Worm (Caenorhabditis elegans) whole organism, mixed stage, embryonic: ENCODE measurements around the gene ntr-2.

ENCODE experiments used
- M03D4.4 ChIP-seq: sonication (generic microtip); optimal IDR thresholded peaks from 2 replicates; lab custom pipeline; 2017; ENCODE audit warnings: mild to moderate bottlenecking, missing genetic modification characterization, missing compliant biosample characterization
- bed-3 ChIP-seq: fragments of 200-800 bp; sonication (Bioruptor generic); optimal IDR thresholded peaks from 3 replicates; lab custom pipeline; 2018; ENCODE audit warnings: mild to moderate bottlenecking, missing genetic modification characterization, moderate library complexity, missing compliant biosample characterization
- blmp-1 ChIP-seq: fragments of 150-350 bp; optimal IDR thresholded peaks from 2 replicates; lab custom pipeline; 2014; ENCODE audit warnings: missing biosample characterization, missing genetic modification characterization
- ceh-39 ChIP-seq: fragments of 150-350 bp; optimal IDR thresholded peaks from 2 replicates; lab custom pipeline; 2014; ENCODE audit warnings: missing biosample characterization, missing genetic modification characterization
- ceh-83 ChIP-seq: fragments of 200-800 bp; sonication (Bioruptor generic); optimal IDR thresholded peaks from 2 replicates; lab custom pipeline; 2018; ENCODE audit warnings: mild to moderate bottlenecking, missing genetic modification characterization, missing compliant biosample characterization
- ces-1 ChIP-seq: fragments of 150-350 bp; optimal IDR thresholded peaks from 2 replicates; lab custom pipeline; 2014; ENCODE audit warnings: missing biosample characterization, missing genetic modification reagents, missing genetic modification characterization
- drap-1 ChIP-seq: fragments of 200-800 bp; sonication (Bioruptor generic); optimal IDR thresholded peaks from 3 replicates; lab custom pipeline; 2018; ENCODE audit warnings: mild to moderate bottlenecking, missing genetic modification characterization, missing compliant biosample characterization
- elt-1 ChIP-seq: sonication (generic microtip); optimal IDR thresholded peaks from 2 replicates; lab custom pipeline; 2017; ENCODE audit warnings: missing genetic modification characterization, mild to moderate bottlenecking, missing compliant biosample characterization, antibody characterized with exemption, moderate library complexity, borderline replicate concordance; ENCODE audit not compliant: insufficient read depth
- elt-3 ChIP-seq: fragments of 150-350 bp; optimal IDR thresholded peaks from 2 replicates; lab custom pipeline; 2014; ENCODE audit warnings: missing biosample characterization, missing genetic modification characterization
- ham-2 ChIP-seq: fragments of 200-800 bp; sonication (Bioruptor generic); optimal IDR thresholded peaks from 2 replicates; lab custom pipeline; 2018; ENCODE audit warnings: mild to moderate bottlenecking, missing genetic modification characterization, missing compliant biosample characterization
- hlh-1 ChIP-seq: fragments of 150-350 bp; optimal IDR thresholded peaks from 2 replicates; lab custom pipeline; 2014; ENCODE audit warnings: missing biosample characterization, missing genetic modification reagents, missing genetic modification characterization
- lin-13 ChIP-seq: fragments of 150-350 bp; optimal IDR thresholded peaks from 2 replicates; lab custom pipeline; 2014; ENCODE audit warnings: missing biosample characterization, missing genetic modification characterization
- lin-32 ChIP-seq: fragments of 200-800 bp; sonication (Bioruptor generic); optimal IDR thresholded peaks from 2 replicates; lab custom pipeline; 2018; ENCODE audit warnings: mild to moderate bottlenecking, missing genetic modification characterization, missing compliant biosample characterization
- lsy-2 ChIP-seq: fragments of 150-350 bp; optimal IDR thresholded peaks from 2 replicates; lab custom pipeline; 2014; ENCODE audit warnings: missing biosample characterization, missing genetic modification characterization
- mab-5 ChIP-seq: fragments of 150-350 bp; optimal IDR thresholded peaks from 2 replicates; lab custom pipeline; 2014; ENCODE audit warnings: missing biosample characterization, missing genetic modification characterization
- mls-2 ChIP-seq: sonication (generic microtip); optimal IDR thresholded peaks from 2 replicates; lab custom pipeline; 2016; ENCODE audit warnings: mild to moderate bottlenecking, missing genetic modification characterization, moderate library complexity, missing compliant biosample characterization
- nhr-2 ChIP-seq: fragments of 150-350 bp; optimal IDR thresholded peaks from 2 replicates; lab custom pipeline; 2014; ENCODE audit warnings: missing biosample characterization, missing genetic modification characterization
- nhr-237 ChIP-seq: fragments of 150-350 bp; optimal IDR thresholded peaks from 2 replicates; lab custom pipeline; 2014; ENCODE audit warnings: missing biosample characterization, missing genetic modification characterization
- nhr-28 ChIP-seq: fragments of 150-350 bp; optimal IDR thresholded peaks from 2 replicates; lab custom pipeline; 2014; ENCODE audit warnings: missing biosample characterization, missing genetic modification characterization
- nhr-76 ChIP-seq: sonication (generic microtip); optimal IDR thresholded peaks from 2 replicates; lab custom pipeline; 2017; ENCODE audit warnings: missing biosample characterization, missing genetic modification characterization
- pha-4 ChIP-seq: fragments of 150-350 bp; optimal IDR thresholded peaks from 2 replicates; lab custom pipeline; 2018; ENCODE audit warnings: missing biosample characterization, missing genetic modification reagents, missing genetic modification characterization
- sem-2 ChIP-seq: fragments of 200-800 bp; sonication (Bioruptor generic); optimal IDR thresholded peaks from 2 replicates; lab custom pipeline; 2018; ENCODE audit warnings: mild to moderate bottlenecking, missing genetic modification characterization, missing compliant biosample characterization
- snpc-4 ChIP-seq: fragments of 150-350 bp; optimal IDR thresholded peaks from 2 replicates; lab custom pipeline; 2014; ENCODE audit warnings: missing biosample characterization, missing genetic modification characterization
- sptf-1 ChIP-seq: sonication (generic microtip); optimal IDR thresholded peaks from 2 replicates; lab custom pipeline; 2017; ENCODE audit warnings: mild to moderate bottlenecking, missing genetic modification characterization, moderate library complexity, missing compliant biosample characterization
- tbx-8 ChIP-seq: fragments of 200-800 bp; sonication (Bioruptor generic); optimal IDR thresholded peaks from 2 replicates; lab custom pipeline; 2018; ENCODE audit warnings: mild to moderate bottlenecking, missing genetic modification characterization, moderate library complexity, missing compliant biosample characterization
- unc-120 ChIP-seq: sonication (generic microtip); optimal IDR thresholded peaks from 2 replicates; lab custom pipeline; 2017; ENCODE audit warnings: missing genetic modification characterization, missing compliant biosample characterization; ENCODE audit not compliant: poor library complexity, severe bottlenecking
- unc-39 ChIP-seq: fragments of 150-350 bp; optimal IDR thresholded peaks from 2 replicates; lab custom pipeline; 2014; ENCODE audit warnings: missing biosample characterization, missing genetic modification characterization
- unc-62 ChIP-seq: fragments of 150-350 bp; optimal IDR thresholded peaks from 2 replicates; lab custom pipeline; 2014; ENCODE audit warnings: missing biosample characterization, missing genetic modification reagents, missing genetic modification characterization
- zip-8 ChIP-seq: fragments of 150-350 bp; optimal IDR thresholded peaks from 2 replicates; lab custom pipeline; 2014; ENCODE audit warnings: missing biosample characterization, missing genetic modification characterization
- ztf-11 ChIP-seq: fragments of 150-350 bp; optimal IDR thresholded peaks from 2 replicates; lab custom pipeline; 2014; ENCODE audit warnings: missing biosample characterization, missing genetic modification characterization

The ntr-2 gene

ce11 chrX:14888188-14888587 is 40.6 kb downstream of the ntr-2 start, which contains the start of gene daf-6:
daf-6 (plus strand) TSS chrX:14888488.
- TF ChIP-seq nhr-28 (tag; lab: Kevin White, UChicago) (no peak), snpc-4 (no peak), ztf-11 (tag; lab: Kevin White, UChicago) (no peak), ceh-83 (GFP tag; lab: Kevin White, UChicago) (no peak), ceh-39 (tag; lab: Kevin White, UChicago) (no peak), unc-120 (tag; lab: Kevin White, UChicago) (no peak), elt-1 (tag; lab: Kevin White, UChicago) (no peak), drap-1 (no peak)

- no peak for TF ChIP-seq nhr-28 (tag; lab: Kevin White, UChicago)
- TF ChIP-seq M03D4.4 (tag; lab: Kevin White, UChicago): no peak
- no peak for TF ChIP-seq lsy-2
- TF ChIP-seq sptf-1 (tag; lab: Kevin White, UChicago): peak; percentile 32
- no peak for TF ChIP-seq mls-2 (tag; lab: Kevin White, UChicago)
- TF ChIP-seq unc-120 (tag; lab: Kevin White, UChicago): no peak
- no peak for TF ChIP-seq ces-1 (GFP tag; lab: Kevin White, UChicago)
Observed at ce11 chrX:14885855-14886254, 42.9 kb downstream of the ntr-2 start.

ce11 chrX:14881119-14881518 is 47.6 kb downstream of the ntr-2 start, which contains the start of gene flp-8:
flp-8 (plus strand) TSS chrX:14881419.
- TF ChIP-seq snpc-4: no peak
- no peak for TF ChIP-seq mab-5
- no peak for TF ChIP-seq zip-8 (tag; lab: Kevin White, UChicago)
- no peak for TF ChIP-seq nhr-237 (tag; lab: Kevin White, UChicago)
- TF ChIP-seq hlh-1 (tag; lab: Kevin White, UChicago): no peak
- TF ChIP-seq bed-3 (GFP tag; lab: Kevin White, UChicago): no peak
- no peak for TF ChIP-seq blmp-1
- no peak for TF ChIP-seq elt-3 (tag; lab: Kevin White, UChicago)
- TF ChIP-seq ztf-11 (tag; lab: Kevin White, UChicago): no peak
- TF ChIP-seq unc-120 (tag; lab: Kevin White, UChicago): no peak
- TF ChIP-seq tbx-8 (GFP tag; lab: Kevin White, UChicago): no peak
- no peak for TF ChIP-seq unc-39 (tag; lab: Kevin White, UChicago)
- TF ChIP-seq drap-1: no peak
- TF ChIP-seq lin-32 (GFP tag; lab: Kevin White, UChicago): no peak
- TF ChIP-seq sptf-1 (tag; lab: Kevin White, UChicago): no peak
- no peak for TF ChIP-seq ceh-39 (tag; lab: Kevin White, UChicago)

ce11 chrX:14877691-14878090 is 51.1 kb downstream of the ntr-2 start:
- TF ChIP-seq ceh-83 (GFP tag; lab: Kevin White, UChicago): peak; percentile 41
- no peak for TF ChIP-seq ham-2
- TF ChIP-seq mab-5: no peak
- no peak for TF ChIP-seq lin-13 (tag; lab: Kevin White, UChicago)
- no peak for TF ChIP-seq nhr-2 (tag; lab: Kevin White, UChicago)
- no peak for TF ChIP-seq snpc-4

ce11 chrX:14875668-14876067 is 53.1 kb downstream of the ntr-2 start, which contains the start of gene sssh-1:
sssh-1 (plus strand) TSS chrX:14875968.
- TF ChIP-seq unc-62 (GFP tag; lab: Kevin White, UChicago) (no peak), mab-5 (no peak), blmp-1 (no peak), pha-4 (no peak), lsy-2 (no peak), nhr-76 (tag; lab: Kevin White, UChicago) (no peak), ces-1 (GFP tag; lab: Kevin White, UChicago) (no peak), snpc-4 (no peak), sem-2 (GFP tag; lab: Kevin White, UChicago) (no peak)
